Worm (Caenorhabditis elegans) whole organism, L4/young adult: ENCODE measurements around the gene ptp-3.
A peak's percentile ranks its signal among the peaks of the same experiment; 100 is the strongest.

Experiments used
- W03F9.2 ChIP-seq: fragments of 150-350 bp; optimal IDR thresholded peaks from 2 replicates; lab custom pipeline; 2014; ENCODE audit warnings: missing biosample characterization, missing genetic modification characterization
- dao-5 ChIP-seq: sonication (generic microtip); optimal IDR thresholded peaks from 2 replicates; lab custom pipeline; 2016; ENCODE audit warnings: missing genotype, missing genetic modification characterization, moderate library complexity, missing compliant biosample characterization
- him-1 ChIP-seq: sonication (generic microtip); optimal IDR thresholded peaks from 2 replicates; lab custom pipeline; 2016; ENCODE audit warnings: missing genotype, missing genetic modification reagents, missing genetic modification characterization, missing compliant biosample characterization

ptp-3 gene

ce11 chrII:11030297-11030696 is 55.0 kb downstream of the ptp-3 start, which contains the start of gene nlp-18:
TSS of gene nlp-18 (minus strand) at chrII:11030397.
- TF ChIP-seq him-1 (no peak), dao-5 (tag; lab: Kevin White, UChicago) (no peak), W03F9.2 (tag; lab: Kevin White, UChicago) (no peak)

DNA sequence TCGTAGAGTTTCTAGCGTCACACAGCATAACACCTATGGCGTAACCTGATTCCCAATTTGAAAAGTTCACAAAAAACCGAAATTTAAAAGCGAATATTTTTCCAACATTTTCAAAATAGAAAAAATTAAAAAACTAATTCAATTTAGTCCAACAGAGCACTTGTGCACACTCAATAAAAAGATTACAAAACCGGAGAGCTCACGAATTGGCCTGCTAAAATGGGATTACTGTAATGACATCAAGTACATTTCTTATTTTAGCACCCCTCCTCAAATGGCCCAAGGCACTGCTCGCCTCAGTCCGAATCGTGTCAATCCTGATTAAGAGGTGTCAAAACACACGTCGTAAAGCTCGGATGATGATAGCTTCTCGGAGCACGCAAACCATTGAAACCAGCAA is 57.5 kb downstream of the ptp-3 start:
- TF ChIP-seq W03F9.2 (tag; lab: Kevin White, UChicago) (no peak), him-1 (no peak), dao-5 (tag; lab: Kevin White, UChicago) (no peak)

DNA sequence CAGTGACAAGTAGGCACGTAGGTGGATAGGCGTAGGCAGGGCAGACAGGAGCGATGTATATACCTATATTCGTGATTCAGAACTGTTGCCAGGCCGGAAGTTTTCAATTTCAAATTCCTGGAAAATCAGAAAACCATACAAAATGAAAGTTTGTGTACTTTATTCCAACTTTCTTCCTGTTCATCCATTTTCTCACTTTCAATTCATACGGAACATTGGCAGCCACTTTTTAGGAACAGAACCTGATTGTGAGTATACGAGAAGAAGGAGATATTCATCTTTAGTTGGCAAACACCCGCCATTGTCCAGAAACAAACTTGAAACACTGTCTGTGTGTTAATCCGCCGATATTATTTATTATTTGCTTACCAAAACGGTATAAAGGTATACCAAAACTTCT is 60.4 kb downstream of the ptp-3 start, which contains the start of gene srlf-15:
TSS of gene srlf-15 (plus strand) at position 301 of the 400 bp plus-strand sequence.
- TF ChIP-seq W03F9.2 (tag; lab: Kevin White, UChicago) (no peak), dao-5 (tag; lab: Kevin White, UChicago) (no peak), him-1 (no peak)

DNA sequence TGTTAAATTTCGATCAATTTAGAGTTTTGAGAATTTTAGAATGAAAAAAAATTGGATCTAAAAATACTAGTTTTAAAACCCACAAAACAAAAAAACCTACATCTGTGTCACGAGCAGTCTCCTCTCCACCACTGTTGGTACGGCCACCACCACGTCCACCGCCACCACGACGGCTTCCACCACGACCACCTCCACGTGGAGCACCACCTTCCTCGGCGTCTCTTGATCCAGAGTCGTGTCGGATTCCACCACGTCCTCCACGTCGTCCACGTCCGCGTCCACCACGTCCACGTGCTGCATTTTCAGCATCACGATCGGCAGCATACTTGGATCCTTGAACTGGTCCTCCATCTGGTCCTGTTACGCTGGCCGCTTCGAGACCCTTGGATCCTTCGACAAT is 64.8 kb downstream of the ptp-3 start:
- TF ChIP-seq dao-5 (tag; lab: Kevin White, UChicago) (no peak), W03F9.2 (tag; lab: Kevin White, UChicago) (no peak), him-1 (no peak)

- TF ChIP-seq him-1 (no peak), dao-5 (tag; lab: Kevin White, UChicago) (no peak), W03F9.2 (tag; lab: Kevin White, UChicago) (no peak)
These were observed 65.7 kb downstream of the ptp-3 start, which contains the start of gene cey-1 for ce11 chrII:11041027-11041426. TSS of gene cey-1 (minus strand) at chrII:11041206.

- TF ChIP-seq W03F9.2 (tag; lab: Kevin White, UChicago) (no peak), him-1 (peak; percentile 12), dao-5 (tag; lab: Kevin White, UChicago) (no peak)
These were observed 66.5 kb downstream of the ptp-3 start for ce11 chrII:11041846-11042262.

- TF ChIP-seq dao-5 (tag; lab: Kevin White, UChicago), result no peak
- peak; percentile 68 for TF ChIP-seq him-1
- no peak for TF ChIP-seq W03F9.2 (tag; lab: Kevin White, UChicago)
These were observed 67.6 kb downstream of the ptp-3 start for ce11 chrII:11042878-11043331.

- TF ChIP-seq W03F9.2 (tag; lab: Kevin White, UChicago) (no peak), him-1 (no peak), dao-5 (tag; lab: Kevin White, UChicago) (no peak)
These were observed 68.3 kb downstream of the ptp-3 start for ce11 chrII:11043546-11044192.

DNA sequence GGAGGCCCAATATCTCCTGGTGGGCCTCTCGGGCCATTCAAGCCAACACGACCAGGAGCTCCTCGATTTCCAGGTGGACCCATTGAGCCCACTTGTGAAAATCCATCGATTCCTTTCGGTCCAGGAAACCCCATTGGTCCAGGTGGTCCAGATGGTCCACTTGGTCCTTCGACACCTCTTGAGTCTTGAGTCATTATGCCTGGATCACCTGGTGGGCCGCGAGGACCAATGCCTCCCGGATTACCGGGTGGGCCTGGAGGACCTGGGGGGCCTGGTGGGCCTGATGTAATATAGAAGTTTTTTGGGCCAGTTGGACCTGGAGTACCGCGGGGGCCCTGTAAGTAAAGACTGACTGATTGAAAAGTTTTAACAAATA is 68.8 kb downstream of the ptp-3 start:
- TF ChIP-seq dao-5 (tag; lab: Kevin White, UChicago), result no peak
- TF ChIP-seq W03F9.2 (tag; lab: Kevin White, UChicago), result no peak
- TF ChIP-seq him-1, result no peak

ce11 chrII:11045872-11046271 is 70.5 kb downstream of the ptp-3 start, which contains the start of gene col-83:
TSS of gene col-83 (minus strand) at chrII:11045972.
- TF ChIP-seq W03F9.2 (tag; lab: Kevin White, UChicago), result no peak
- TF ChIP-seq dao-5 (tag; lab: Kevin White, UChicago), result no peak
- no peak for TF ChIP-seq him-1

- TF ChIP-seq W03F9.2 (tag; lab: Kevin White, UChicago), result no peak
- TF ChIP-seq him-1, result no peak
- TF ChIP-seq dao-5 (tag; lab: Kevin White, UChicago), result no peak
These were observed 73.6 kb downstream of the ptp-3 start, which contains the start of gene F33A8.4 for ce11 chrII:11048930-11049329. TSS of gene F33A8.4 (minus strand) at chrII:11049030.

- TF ChIP-seq him-1 (no peak), W03F9.2 (tag; lab: Kevin White, UChicago) (no peak), dao-5 (tag; lab: Kevin White, UChicago) (no peak)
These were observed 74.5 kb downstream of the ptp-3 start, which contains the start of the genes sdhd-1 and ilkp-1 for ce11 chrII:11049876-11050275. TSS of gene sdhd-1 (minus strand) at chrII:11049913. TSS of gene ilkp-1 (plus strand) at chrII:11050255.

DNA sequence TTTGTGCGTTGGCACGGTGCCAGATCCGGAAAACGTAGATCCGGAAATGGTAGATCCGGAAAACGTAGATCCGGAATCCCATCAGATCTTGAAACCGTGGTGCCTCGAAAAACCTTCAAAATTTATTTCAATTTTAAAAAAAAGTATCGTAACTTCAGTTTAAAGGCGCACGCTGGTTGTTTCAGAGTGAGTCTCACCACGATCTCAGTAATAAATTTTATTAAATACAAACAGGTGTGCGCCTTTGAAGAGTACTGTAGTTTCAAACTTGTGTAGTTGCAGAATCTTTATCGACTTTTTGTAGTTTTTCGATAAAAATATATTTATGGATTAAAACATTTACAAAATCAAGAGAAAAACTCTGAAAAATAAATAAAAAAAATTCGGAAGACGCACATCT is 75.3 kb downstream of the ptp-3 start:
- TF ChIP-seq him-1 (no peak), W03F9.2 (tag; lab: Kevin White, UChicago) (peak; percentile 55), dao-5 (tag; lab: Kevin White, UChicago) (no peak)

DNA sequence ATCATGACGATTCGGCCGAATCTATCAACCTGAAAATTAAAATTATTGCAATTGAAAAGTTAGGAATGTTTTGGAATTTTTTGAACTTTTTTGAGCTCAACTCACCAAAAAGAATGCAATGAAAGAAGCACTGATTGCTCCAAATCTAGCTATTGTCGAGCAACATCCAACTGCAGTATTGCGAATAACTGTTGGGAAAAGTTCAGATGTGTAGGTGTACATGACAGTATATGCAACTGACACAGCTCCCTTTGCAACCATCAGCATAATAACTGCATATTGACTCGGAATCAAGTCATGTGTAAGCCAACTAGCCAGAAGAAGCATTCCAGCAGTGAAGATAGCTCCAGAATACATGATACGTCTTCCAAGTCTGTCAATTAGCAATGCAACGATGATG is 77.2 kb downstream of the ptp-3 start:
- TF ChIP-seq him-1 (no peak), dao-5 (tag; lab: Kevin White, UChicago) (no peak), W03F9.2 (tag; lab: Kevin White, UChicago) (no peak)
